Worm (Caenorhabditis elegans) whole organism, young adult: ENCODE data around the gene sym-4.

Experiments
- B0261.1 ChIP-seq: sonication (generic microtip); optimal IDR thresholded peaks from 2 replicates; lab custom pipeline; 2016; ENCODE audit warnings: mild to moderate bottlenecking, missing genetic modification characterization, moderate library complexity, missing compliant biosample characterization
- C17E4.6 ChIP-seq: fragments of 200-800 bp; sonication (Bioruptor generic); IDR thresholded peaks from 2 replicates; pipeline ENCODE4 v1.3.6; 2022; ENCODE audit warnings: missing genetic modification reagents, missing genetic modification characterization, missing compliant biosample characterization
- D2030.7 ChIP-seq: fragments of 200-800 bp; sonication (Bioruptor generic); IDR thresholded peaks from 2 replicates; pipeline ENCODE4 v1.3.6; 2022; ENCODE audit warnings: missing genetic modification reagents, missing genetic modification characterization, missing compliant biosample characterization
- F22D6.2 ChIP-seq: sonication (generic microtip); optimal IDR thresholded peaks from 2 replicates; lab custom pipeline; 2016; ENCODE audit warnings: mild to moderate bottlenecking, missing genetic modification characterization, missing compliant biosample characterization
- Y79H2A.3 ChIP-seq: fragments of 200-800 bp; sonication (Bioruptor generic); conservative IDR thresholded peaks from 2 replicates; pipeline ENCODE4 v1.3.6; 2022; ENCODE audit warnings: missing genetic modification reagents, missing genetic modification characterization, missing compliant biosample characterization
- Y95B8A.8 ChIP-seq: fragments of 200-800 bp; sonication (Bioruptor generic); IDR thresholded peaks from 2 replicates; pipeline ENCODE4 v1.3.6; 2022; ENCODE audit warnings: missing genetic modification reagents, missing genetic modification characterization, missing compliant biosample characterization
- attf-6 ChIP-seq: fragments of 200-800 bp; sonication (Bioruptor generic); IDR thresholded peaks from 2 replicates; pipeline ENCODE4 v1.3.6; 2022; ENCODE audit warnings: missing genetic modification reagents, missing genetic modification characterization, missing compliant biosample characterization
- cebp-1 ChIP-seq, 2 experiments: fragments of 200-800 bp in 1 of 2; sonication (Bioruptor generic) in 1 of 2; sonication (generic microtip) in 1 of 2; IDR thresholded peaks in 1 of 2; optimal IDR thresholded peaks in 1 of 2; 2 replicates each; pipeline versions ENCODE4 v1.3.6 to Lab custom; 2017 to 2022; ENCODE audit warnings: missing compliant biosample characterization in 2 of 2, missing genetic modification characterization in 2 of 2, mild to moderate bottlenecking in 1 of 2, missing genetic modification reagents in 1 of 2, moderate library complexity in 1 of 2
- ceh-40 ChIP-seq: fragments of 200-800 bp; sonication (Bioruptor generic); IDR thresholded peaks from 2 replicates; pipeline ENCODE4 v1.3.6; 2022; ENCODE audit warnings: missing genetic modification characterization, missing compliant biosample characterization
- ceh-58 ChIP-seq: fragments of 200-800 bp; sonication (Bioruptor generic); IDR thresholded peaks from 2 replicates; pipeline ENCODE4 v1.3.6; 2022; ENCODE audit warnings: missing genetic modification characterization, missing compliant biosample characterization
- dox-1 ChIP-seq: fragments of 200-800 bp; sonication (Bioruptor generic); IDR thresholded peaks from 2 replicates; pipeline ENCODE4 v1.3.6; 2022; ENCODE audit warnings: missing genetic modification reagents, missing genetic modification characterization, missing compliant biosample characterization
- egl-18 ChIP-seq: fragments of 200-800 bp; sonication (Bioruptor generic); IDR thresholded peaks from 2 replicates; pipeline ENCODE4 v1.3.6; 2022; ENCODE audit warnings: missing genetic modification reagents, missing genetic modification characterization, missing compliant biosample characterization
- egl-44 ChIP-seq: fragments of 200-800 bp; sonication (Bioruptor generic); IDR thresholded peaks from 2 replicates; pipeline ENCODE4 v1.3.6; 2022; ENCODE audit warnings: missing genetic modification reagents, missing genetic modification characterization, missing compliant biosample characterization
- egrh-3 ChIP-seq: fragments of 200-800 bp; sonication (Bioruptor generic); IDR thresholded peaks from 2 replicates; pipeline ENCODE4 v1.3.6; 2022; ENCODE audit warnings: missing genetic modification reagents, missing genetic modification characterization, missing compliant biosample characterization
- ekl-4 ChIP-seq: fragments of 200-800 bp; sonication (Bioruptor generic); IDR thresholded peaks from 2 replicates; pipeline ENCODE4 v1.3.6; 2022; ENCODE audit warnings: missing genetic modification reagents, missing genetic modification characterization, missing compliant biosample characterization
- hlh-26 ChIP-seq: fragments of 200-800 bp; sonication (Bioruptor generic); conservative IDR thresholded peaks from 2 replicates; pipeline ENCODE4 v1.3.6; 2022; ENCODE audit warnings: missing genetic modification reagents, missing genetic modification characterization, missing compliant biosample characterization
- hmg-1.2 ChIP-seq: fragments of 200-800 bp; sonication (Bioruptor generic); IDR thresholded peaks from 2 replicates; pipeline ENCODE4 v1.3.6; 2022; ENCODE audit warnings: missing genetic modification reagents, missing genetic modification characterization, missing compliant biosample characterization
- lin-26 ChIP-seq: fragments of 200-800 bp; sonication (Bioruptor generic); IDR thresholded peaks from 2 replicates; pipeline ENCODE4 v1.3.6; 2022; ENCODE audit warnings: missing genetic modification reagents, missing genetic modification characterization, missing compliant biosample characterization
- madf-3 ChIP-seq: fragments of 200-800 bp; sonication (Bioruptor generic); IDR thresholded peaks from 2 replicates; pipeline ENCODE4 v1.3.6; 2022; ENCODE audit warnings: missing genetic modification reagents, missing genetic modification characterization, missing compliant biosample characterization
- madf-6 ChIP-seq: fragments of 200-800 bp; sonication (Bioruptor generic); IDR thresholded peaks from 2 replicates; pipeline ENCODE4 v1.3.6; 2022; ENCODE audit warnings: missing genetic modification reagents, missing genetic modification characterization, missing compliant biosample characterization
- madf-8 ChIP-seq: fragments of 200-800 bp; sonication (Bioruptor generic); conservative IDR thresholded peaks from 2 replicates; pipeline ENCODE4 v1.3.6; 2022; ENCODE audit warnings: missing genetic modification reagents, missing genetic modification characterization, missing compliant biosample characterization
- mcd-1 ChIP-seq: fragments of 200-800 bp; sonication (Bioruptor generic); IDR thresholded peaks from 2 replicates; pipeline ENCODE4 v1.3.6; 2022; ENCODE audit warnings: missing genetic modification reagents, missing genetic modification characterization, missing compliant biosample characterization
- nfyb-1 ChIP-seq: fragments of 200-800 bp; sonication (Bioruptor generic); IDR thresholded peaks from 2 replicates; pipeline ENCODE4 v1.3.6; 2022; ENCODE audit warnings: missing genetic modification reagents, missing genetic modification characterization, missing compliant biosample characterization
- nhr-120 ChIP-seq: fragments of 200-800 bp; sonication (Bioruptor generic); IDR thresholded peaks from 2 replicates; pipeline ENCODE4 v1.3.6; 2022; ENCODE audit warnings: missing genetic modification characterization, missing compliant biosample characterization
- nhr-179 ChIP-seq: sonication (generic microtip); optimal IDR thresholded peaks from 2 replicates; lab custom pipeline; 2016; ENCODE audit warnings: mild to moderate bottlenecking, missing genetic modification characterization, missing compliant biosample characterization
- pbrm-1 ChIP-seq: fragments of 200-800 bp; sonication (Bioruptor generic); IDR thresholded peaks from 2 replicates; pipeline ENCODE4 v1.3.6; 2022; ENCODE audit warnings: missing genetic modification reagents, missing genetic modification characterization, missing compliant biosample characterization
- rpc-1 ChIP-seq, 2 experiments: fragments of 150-350 bp in 1 of 2; sonication (generic microtip) in 1 of 2; optimal IDR thresholded peaks; 2 replicates each; lab custom pipeline; 2014 to 2018; ENCODE audit warnings: missing biosample characterization in 1 of 2, missing genetic modification characterization in 1 of 2, missing genetic modification reagents in 1 of 2, missing genotype in 1 of 2
- sea-2 ChIP-seq: fragments of 200-800 bp; sonication (Bioruptor generic); IDR thresholded peaks from 2 replicates; pipeline ENCODE4 v1.3.6; 2022; ENCODE audit warnings: missing genetic modification characterization, missing compliant biosample characterization
- snpc-1.3 ChIP-seq: sonication (generic microtip); optimal IDR thresholded peaks from 2 replicates; lab custom pipeline; 2017; ENCODE audit warnings: missing genetic modification characterization, mild to moderate bottlenecking, missing compliant biosample characterization, antibody characterized with exemption, moderate library complexity, missing genotype, missing genetic modification reagents; ENCODE audit not compliant: insufficient read depth
- snpc-4 ChIP-seq, 5 experiments: fragments of 150-350 bp in 1 of 5; sonication (generic microtip) in 4 of 5; optimal IDR thresholded peaks; 2 replicates each; lab custom pipeline; 2014 to 2018; ENCODE audit warnings: missing genetic modification characterization in 5 of 5, missing biosample characterization in 3 of 5, antibody characterized with exemption in 2 of 5, mild to moderate bottlenecking in 2 of 5, missing compliant biosample characterization in 2 of 5, missing genotype in 2 of 5, moderate library complexity in 2 of 5, missing genetic modification reagents in 1 of 5
- tbp1 ChIP-seq: fragments of 200-800 bp; sonication (Bioruptor generic); optimal IDR thresholded peaks from 2 replicates; lab custom pipeline; 2018; ENCODE audit warnings: mild to moderate bottlenecking, missing genetic modification characterization, missing compliant biosample characterization
- tlf-1 ChIP-seq: fragments of 200-800 bp; sonication (Bioruptor generic); optimal IDR thresholded peaks from 2 replicates; lab custom pipeline; 2018; ENCODE audit warnings: mild to moderate bottlenecking, missing genetic modification characterization, missing compliant biosample characterization
- unc-130 ChIP-seq: sonication (generic microtip); optimal IDR thresholded peaks from 2 replicates; lab custom pipeline; 2016; ENCODE audit warnings: missing genetic modification reagents, missing genetic modification characterization, missing compliant biosample characterization
- unc-62 ChIP-seq: fragments of 150-350 bp; optimal IDR thresholded peaks from 2 replicates; lab custom pipeline; 2014; ENCODE audit warnings: missing biosample characterization, missing genetic modification reagents, missing genetic modification characterization
- ztf-3 ChIP-seq: fragments of 200-800 bp; sonication (Bioruptor generic); optimal IDR thresholded peaks from 2 replicates; lab custom pipeline; 2018; ENCODE audit warnings: mild to moderate bottlenecking, missing genetic modification characterization, missing compliant biosample characterization

The sym-4 gene

DNA sequence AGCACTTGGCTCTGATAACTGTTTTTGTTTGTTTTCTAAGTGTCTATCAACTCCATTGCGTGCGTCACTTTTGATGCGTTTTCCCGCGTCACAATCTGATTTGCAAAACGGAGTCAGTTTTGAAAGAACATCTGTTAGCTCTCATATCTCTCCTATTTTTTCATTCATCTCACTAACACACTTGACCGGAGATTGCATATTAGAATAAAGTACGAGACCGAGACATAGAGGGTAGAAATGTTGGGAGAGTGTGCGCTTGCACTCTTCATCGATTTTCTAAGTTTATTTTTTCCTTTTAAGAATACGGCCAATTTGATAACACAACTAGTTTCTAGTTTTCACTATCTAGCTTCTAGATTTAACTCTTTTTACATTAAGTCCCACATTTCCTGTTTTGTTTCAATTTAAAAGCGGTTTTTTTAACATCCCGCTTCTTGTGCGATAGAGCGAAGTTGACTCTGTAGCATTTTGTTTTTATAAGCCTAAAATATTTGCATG, 28.0 kb downstream of the sym-4 start:
- TF ChIP-seq ceh-40 (GFP tag; lab: Robert Waterston, UW), result no peak
- no peak for TF ChIP-seq madf-8
- no peak for TF ChIP-seq unc-62
- TF ChIP-seq F22D6.2 (tag; lab: Kevin White, UChicago), result no peak
- no peak for TF ChIP-seq madf-3 (GFP tag; lab: Robert Waterston, UW)
- TF ChIP-seq ztf-3 (GFP tag; lab: Kevin White, UChicago), result no peak
- TF ChIP-seq D2030.7 (GFP tag; lab: Robert Waterston, UW), result no peak
- no peak for TF ChIP-seq tlf-1 (GFP tag; lab: Kevin White, UChicago)
- no peak for TF ChIP-seq C17E4.6
- TF ChIP-seq snpc-4 (GFP tag; optimal IDR thresholded peaks at IDR 0.05; lab: Kevin White, UChicago), result no peak
- TF ChIP-seq snpc-4 (tag; optimal IDR thresholded peaks at IDR 0.05; lab: Kevin White, UChicago), result no peak

DNA sequence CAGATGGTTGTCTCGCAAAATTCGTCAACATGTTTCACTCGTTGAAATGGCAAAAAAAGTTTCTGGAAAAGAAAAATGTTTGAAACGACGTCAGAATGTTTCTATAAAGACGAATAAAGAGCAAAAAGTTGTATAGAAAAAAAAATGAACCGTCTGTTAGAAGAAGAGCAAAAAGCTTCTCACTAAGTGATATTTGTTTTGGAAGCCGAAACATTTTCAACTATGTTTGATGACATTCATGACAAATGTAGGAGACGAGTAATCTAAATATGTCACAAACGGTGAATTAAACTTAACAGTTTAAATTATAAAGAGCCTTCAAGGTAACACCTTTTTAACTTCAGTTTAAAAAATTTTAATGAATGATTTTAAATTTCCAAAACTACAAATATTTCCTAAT, 29.4 kb downstream of the sym-4 start, which contains the start of gene nkat-1:
Gene nkat-1, minus strand, starts transcription at position 101 of the 400 bp plus-strand sequence.
- TF ChIP-seq snpc-1.3 (tag; lab: Kevin White, UChicago) (no peak), dox-1 (GFP tag; lab: Robert Waterston, UW) (no peak), unc-62 (no peak), Y79H2A.3 (no peak), Y95B8A.8 (GFP tag; lab: Robert Waterston, UW) (no peak), lin-26 (no peak), cebp-1 (GFP tag; IDR thresholded peaks at IDR 0.05; lab: Robert Waterston, UW) (no peak), cebp-1 (tag; optimal IDR thresholded peaks at IDR 0.05; lab: Kevin White, UChicago) (no peak), egrh-3 (no peak), hlh-26 (GFP tag; lab: Robert Waterston, UW) (no peak), unc-130 (GFP tag; lab: Kevin White, UChicago) (no peak), ztf-3 (GFP tag; lab: Kevin White, UChicago) (no peak), nhr-179 (tag; lab: Kevin White, UChicago) (no peak), nhr-120 (GFP tag; lab: Robert Waterston, UW) (no peak), egl-18 (GFP tag; lab: Robert Waterston, UW) (no peak), sea-2 (GFP tag; lab: Robert Waterston, UW) (no peak), egl-44 (GFP tag; lab: Robert Waterston, UW) (no peak), ceh-58 (GFP tag; lab: Robert Waterston, UW) (no peak)

DNA sequence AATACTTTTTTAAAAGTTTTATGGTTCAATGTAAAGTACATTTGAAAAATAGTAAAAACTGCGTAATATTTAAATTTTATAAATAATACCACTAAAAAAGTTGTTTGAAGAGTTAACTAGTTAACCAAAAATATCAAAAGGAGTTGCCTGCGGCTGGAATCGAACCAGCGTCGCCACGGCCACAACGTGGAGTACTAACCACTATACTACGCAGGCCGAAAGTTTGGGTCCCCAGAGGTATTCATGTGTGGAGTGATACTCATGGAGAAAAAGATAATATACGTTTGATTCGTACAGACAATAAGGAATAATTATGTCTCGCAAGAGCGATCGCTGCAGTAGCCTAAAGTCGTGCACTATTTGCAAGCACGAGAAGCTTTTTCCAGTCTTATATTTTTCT, 32.6 kb downstream of the sym-4 start:
- TF ChIP-seq snpc-4 (GFP tag; optimal IDR thresholded peaks at IDR 0.05; lab: Kevin White, UChicago), result peak; percentile 1
- peak in 1 of 4 experiments; percentile 49 for TF ChIP-seq snpc-4 (tag; optimal IDR thresholded peaks at IDR 0.05; lab: Kevin White, UChicago)
- peak; percentile 88 for TF ChIP-seq D2030.7 (GFP tag; lab: Robert Waterston, UW)
- peak; percentile 47 for TF ChIP-seq rpc-1 (optimal IDR thresholded peaks at IDR 0.05; lab: Kevin White, UChicago)
- TF ChIP-seq rpc-1 (tag; optimal IDR thresholded peaks at IDR 0.05; lab: Kevin White, UChicago), result peak; percentile 67
- TF ChIP-seq lin-26, result peak; percentile 77
- TF ChIP-seq dox-1 (GFP tag; lab: Robert Waterston, UW), result peak; percentile 58
- TF ChIP-seq nfyb-1 (GFP tag; lab: Robert Waterston, UW), result peak; percentile 52; the same call in 1 of the 2 replicates
- TF ChIP-seq ekl-4, result 0 out of 2 replicates have a peak, but pooled peaks have one; percentile 40
- 0 out of 2 replicates have a peak, but pooled peaks have one; percentile 29 for TF ChIP-seq madf-6 (GFP tag; lab: Robert Waterston, UW)
- TF ChIP-seq mcd-1 (GFP tag; lab: Robert Waterston, UW), result 0 out of 2 replicates have a peak, but pooled peaks have one; percentile 16
- 0 out of 2 replicates have a peak, but pooled peaks have one; percentile 12 for TF ChIP-seq egrh-3
- peak; percentile 70 for TF ChIP-seq B0261.1 (tag; lab: Kevin White, UChicago)
- TF ChIP-seq attf-6 (GFP tag; lab: Robert Waterston, UW), result 0 out of 2 replicates have a peak, but pooled peaks have one; percentile 34
- peak; percentile 90 for TF ChIP-seq tbp1 (GFP tag; lab: Kevin White, UChicago)
- peak; percentile 59 for TF ChIP-seq hmg-1.2 (GFP tag; lab: Robert Waterston, UW)
- peak; percentile 90 for TF ChIP-seq pbrm-1 (GFP tag; lab: Robert Waterston, UW)
- TF ChIP-seq, all 124 proteins: peak for 15; not testable (repeated sequence) for 109
